Worm (Caenorhabditis elegans) whole organism, L3 larva: ENCODE measurements around the gene flp-4.

Source experiments
- R02D3.7 ChIP-seq: fragments of 150-350 bp; optimal IDR thresholded peaks from 2 replicates; lab custom pipeline; 2014; ENCODE audit warnings: missing biosample characterization, missing genetic modification characterization
- ZK546.5 ChIP-seq: sonication (generic microtip); optimal IDR thresholded peaks from 2 replicates; lab custom pipeline; 2017; ENCODE audit warnings: missing biosample characterization, missing genetic modification characterization
- ama-1 ChIP-seq: fragments of 150-350 bp; optimal IDR thresholded peaks from 2 replicates; lab custom pipeline; 2018
- ceh-16 ChIP-seq: sonication (generic microtip); optimal IDR thresholded peaks from 2 replicates; lab custom pipeline; 2017; ENCODE audit warnings: missing biosample characterization, missing genetic modification characterization
- ceh-28 ChIP-seq: fragments of 150-350 bp; optimal IDR thresholded peaks from 2 replicates; lab custom pipeline; 2014; ENCODE audit warnings: missing biosample characterization, missing genetic modification reagents, missing genetic modification characterization
- ceh-82 ChIP-seq: fragments of 150-350 bp; optimal IDR thresholded peaks from 2 replicates; lab custom pipeline; 2014; ENCODE audit warnings: missing biosample characterization, missing genetic modification characterization
- ceh-9 ChIP-seq: sonication (generic microtip); optimal IDR thresholded peaks from 2 replicates; lab custom pipeline; 2018; ENCODE audit warnings: missing biosample characterization, missing genetic modification characterization
- egl-5 ChIP-seq: fragments of 150-350 bp; optimal IDR thresholded peaks from 2 replicates; lab custom pipeline; 2017; ENCODE audit warnings: missing biosample characterization, missing genetic modification reagents, missing genetic modification characterization, inconsistent platforms
- elt-3 ChIP-seq, 3 experiments: fragments of 150-350 bp in 1 of 3; sonication (generic microtip) in 2 of 3; optimal IDR thresholded peaks; 2 replicates in 2 of 3; 4 replicates in 1 of 3; lab custom pipeline; 2014 to 2017; ENCODE audit warnings: missing biosample characterization in 3 of 3, missing genetic modification characterization in 3 of 3
- eor-1 ChIP-seq, 2 experiments: fragments of 150-350 bp; optimal IDR thresholded peaks; 2 replicates each; lab custom pipeline; 2014 to 2018; ENCODE audit warnings: missing biosample characterization in 2 of 2, missing genetic modification characterization in 2 of 2
- fkh-10 ChIP-seq: sonication (generic microtip); optimal IDR thresholded peaks from 2 replicates; lab custom pipeline; 2017; ENCODE audit warnings: missing biosample characterization, missing genetic modification reagents, missing genetic modification characterization
- fkh-2 ChIP-seq: fragments of 150-350 bp; optimal IDR thresholded peaks from 2 replicates; lab custom pipeline; 2014; ENCODE audit warnings: missing biosample characterization, missing genetic modification reagents, missing genetic modification characterization
- jun-1 ChIP-seq: fragments of 150-350 bp; optimal IDR thresholded peaks from 2 replicates; lab custom pipeline; 2014; ENCODE audit warnings: missing biosample characterization, missing genetic modification reagents, missing genetic modification characterization
- lsy-12 ChIP-seq: sonication (generic microtip); optimal IDR thresholded peaks from 2 replicates; lab custom pipeline; 2016; ENCODE audit warnings: mild to moderate bottlenecking, missing genetic modification characterization, missing compliant biosample characterization
- mml-1 ChIP-seq: fragments of 150-350 bp; sonication (generic microtip); optimal IDR thresholded peaks from 3 replicates; lab custom pipeline; 2014; ENCODE audit warnings: missing biosample characterization, missing genetic modification characterization
- nfya-1 ChIP-seq: sonication (generic microtip); optimal IDR thresholded peaks from 2 replicates; lab custom pipeline; 2017; ENCODE audit warnings: missing genetic modification characterization, mild to moderate bottlenecking, missing compliant biosample characterization, antibody characterized with exemption, moderate library complexity; ENCODE audit not compliant: insufficient read depth
- nhr-11 ChIP-seq: fragments of 150-350 bp; optimal IDR thresholded peaks from 2 replicates; lab custom pipeline; 2014; ENCODE audit warnings: missing biosample characterization, missing genetic modification characterization
- nhr-23 ChIP-seq: fragments of 150-350 bp; optimal IDR thresholded peaks from 2 replicates; lab custom pipeline; 2014; ENCODE audit warnings: missing biosample characterization, missing genetic modification reagents, missing genetic modification characterization
- nhr-237 ChIP-seq: fragments of 150-350 bp; optimal IDR thresholded peaks from 2 replicates; lab custom pipeline; 2014; ENCODE audit warnings: missing biosample characterization, missing genetic modification characterization
- nhr-25 ChIP-seq: sonication (generic microtip); optimal IDR thresholded peaks from 2 replicates; lab custom pipeline; 2017; ENCODE audit warnings: missing biosample characterization, missing genetic modification characterization
- nhr-28 ChIP-seq: fragments of 150-350 bp; optimal IDR thresholded peaks from 2 replicates; lab custom pipeline; 2014; ENCODE audit warnings: missing biosample characterization, missing genetic modification characterization
- nhr-43 ChIP-seq: sonication (generic microtip); optimal IDR thresholded peaks from 2 replicates; lab custom pipeline; 2016; ENCODE audit warnings: mild to moderate bottlenecking, missing genetic modification characterization, missing compliant biosample characterization; ENCODE audit not compliant: poor library complexity, severe bottlenecking
- nhr-67 ChIP-seq: fragments of 150-350 bp; optimal IDR thresholded peaks from 2 replicates; lab custom pipeline; 2014; ENCODE audit warnings: missing biosample characterization, missing genetic modification characterization
- nhr-77 ChIP-seq: fragments of 150-350 bp; optimal IDR thresholded peaks from 2 replicates; lab custom pipeline; 2014; ENCODE audit warnings: missing biosample characterization, missing genetic modification characterization
- pha-4 ChIP-seq: fragments of 150-350 bp; optimal IDR thresholded peaks from 2 replicates; lab custom pipeline; 2014; ENCODE audit warnings: missing biosample characterization, missing genetic modification reagents, missing genetic modification characterization
- pqm-1 ChIP-seq: fragments of 150-350 bp; optimal IDR thresholded peaks from 2 replicates; lab custom pipeline; 2017; ENCODE audit warnings: missing biosample characterization, missing genetic modification characterization, inconsistent platforms
- skn-1 ChIP-seq: fragments of 150-350 bp; optimal IDR thresholded peaks from 2 replicates; lab custom pipeline; 2014; ENCODE audit warnings: missing biosample characterization, missing genetic modification characterization
- unc-62 ChIP-seq: fragments of 150-350 bp; sonication (generic microtip); optimal IDR thresholded peaks from 4 replicates; lab custom pipeline; 2014; ENCODE audit warnings: missing biosample characterization, missing genetic modification reagents, missing genetic modification characterization
- ztf-4 ChIP-seq: fragments of 150-350 bp; optimal IDR thresholded peaks from 2 replicates; lab custom pipeline; 2014; ENCODE audit warnings: missing biosample characterization, missing genetic modification characterization

The flp-4 gene

DNA sequence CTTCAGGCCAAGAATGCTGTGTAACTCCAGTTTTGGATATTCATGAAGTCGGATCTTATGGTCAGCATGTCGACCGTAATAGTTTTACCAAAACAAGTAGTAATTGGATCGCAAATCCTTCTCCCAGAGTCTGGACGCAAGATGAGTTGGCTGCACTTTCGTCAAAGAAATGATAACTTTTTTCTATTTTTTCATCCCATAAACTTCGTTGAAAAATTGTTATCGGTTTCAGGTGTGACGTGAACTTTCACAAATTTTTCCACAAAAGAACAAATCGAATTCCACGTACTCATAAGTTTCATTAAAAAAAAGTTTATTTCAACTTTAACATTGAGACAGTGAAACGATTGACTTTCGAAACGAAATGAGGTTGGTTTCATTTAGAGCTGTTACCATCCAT lies 40.8 kb upstream of the flp-4 start, which contains the start of gene ZK892.5:
TSS of gene ZK892.5 (plus strand) at position 301 of the 400 bp plus-strand sequence.
- no peak for TF ChIP-seq nhr-23 (tag; lab: Kevin White, UChicago)
- no peak for TF ChIP-seq elt-3 (tag; optimal IDR thresholded peaks at IDR 0.05; lab: Kevin White, UChicago)
- TF ChIP-seq jun-1: no peak

DNA sequence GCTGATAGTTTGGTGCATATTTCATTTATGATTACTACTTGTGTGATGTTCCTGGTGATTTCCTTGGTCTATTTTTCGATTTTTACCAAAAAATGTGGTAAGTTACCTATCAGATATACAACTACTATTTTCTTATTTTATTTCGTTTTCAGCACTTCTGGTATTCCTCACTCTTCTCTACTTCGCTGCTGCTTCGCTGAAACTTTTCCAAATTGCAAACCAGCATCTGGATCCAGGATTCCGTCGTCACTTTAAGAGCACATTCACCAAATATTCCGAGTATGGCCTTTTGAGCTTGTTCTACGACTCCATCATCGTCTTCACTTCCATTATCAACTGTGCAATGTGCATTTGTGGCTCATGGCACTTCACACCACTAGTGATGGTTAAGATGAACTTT lies 40.1 kb upstream of the flp-4 start:
- TF ChIP-seq nhr-77 (tag; lab: Kevin White, UChicago): no peak
- no peak for TF ChIP-seq ceh-16 (tag; lab: Kevin White, UChicago)
- TF ChIP-seq nhr-237 (tag; lab: Kevin White, UChicago): no peak
- no peak for TF ChIP-seq egl-5
- TF ChIP-seq skn-1 (tag; lab: Kevin White, UChicago): no peak
- TF ChIP-seq jun-1: no peak
- no peak for TF ChIP-seq ceh-9 (tag; lab: Kevin White, UChicago)
- TF ChIP-seq nhr-28 (tag; lab: Kevin White, UChicago): no peak
- no peak for TF ChIP-seq ceh-28 (tag; lab: Kevin White, UChicago)
- TF ChIP-seq ceh-82 (tag; lab: Kevin White, UChicago): no peak
- TF ChIP-seq ZK546.5: no peak
- TF ChIP-seq fkh-10 (GFP tag; lab: Kevin White, UChicago): no peak
- no peak for TF ChIP-seq ztf-4
- no peak for TF ChIP-seq elt-3 (tag; optimal IDR thresholded peaks at IDR 0.05; lab: Kevin White, UChicago)
- TF ChIP-seq eor-1 (tag; optimal IDR thresholded peaks at IDR 0.05; lab: Kevin White, UChicago): no peak
- TF ChIP-seq lsy-12 (tag; lab: Kevin White, UChicago): no peak

ce11 chrII:10010914-10011313 lies 37.8 kb upstream of the flp-4 start:
- TF ChIP-seq ama-1 (no peak), nhr-23 (tag; lab: Kevin White, UChicago) (peak; percentile 5), nhr-25 (tag; lab: Kevin White, UChicago) (peak; percentile 32), unc-62 (GFP tag; lab: Kevin White, UChicago) (no peak), fkh-2 (no peak), nhr-67 (tag; lab: Kevin White, UChicago) (no peak)

DNA sequence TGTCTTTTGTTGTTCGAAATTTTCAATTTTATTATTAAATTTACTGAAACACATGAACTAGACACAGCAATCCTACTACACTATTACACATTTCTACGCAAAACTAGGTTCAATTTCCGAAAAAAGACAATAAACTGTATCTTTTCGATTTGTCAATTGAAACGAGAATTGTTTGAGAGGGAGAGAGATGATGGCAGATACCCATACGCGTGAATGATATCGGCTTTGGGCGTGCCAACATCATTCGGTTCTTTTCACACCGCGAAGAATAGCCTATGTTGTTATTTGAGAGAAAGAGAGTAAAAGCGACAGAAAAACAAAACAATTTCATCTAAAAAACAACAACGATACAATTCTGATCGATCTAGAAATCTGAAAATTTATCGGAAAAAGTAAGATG lies 36.9 kb upstream of the flp-4 start:
- TF ChIP-seq nhr-25 (tag; lab: Kevin White, UChicago) (peak; percentile 2), unc-62 (GFP tag; lab: Kevin White, UChicago) (no peak)

- TF ChIP-seq egl-5: no peak
- TF ChIP-seq nhr-11 (tag; lab: Kevin White, UChicago): peak; percentile 47
- TF ChIP-seq, all 47 proteins: peak for 1
These were observed 36.2 kb upstream of the flp-4 start for ce11 chrII:10012490-10012889.

ce11 chrII:10014384-10014783 lies 34.3 kb upstream of the flp-4 start:
- TF ChIP-seq pqm-1 (no peak), nhr-43 (tag; lab: Kevin White, UChicago) (no peak), mml-1 (tag; lab: Kevin White, UChicago) (no peak), nhr-11 (tag; lab: Kevin White, UChicago) (no peak)

ce11 chrII:10016013-10016412 lies 32.7 kb upstream of the flp-4 start, which contains the start of gene lec-2:
lec-2 (minus strand) TSS chrII:10016183.
- TF ChIP-seq nfya-1 (tag; lab: Kevin White, UChicago) (peak; percentile 36), R02D3.7 (tag; lab: Kevin White, UChicago) (no peak), pha-4 (tag; lab: Kevin White, UChicago) (peak; percentile 54)

ce11 chrII:10017528-10017927 lies 31.1 kb upstream of the flp-4 start:
- no peak for TF ChIP-seq nhr-77 (tag; lab: Kevin White, UChicago)
